Worm (Caenorhabditis elegans) whole organism, midembryonic: Measurements from ENCODE around the gene gtf-2F1.

Experiments
- med-1 ChIP-seq: sonication (generic microtip); optimal IDR thresholded peaks from 2 replicates; lab custom pipeline; 2017; ENCODE audit warnings: missing genetic modification characterization, mild to moderate bottlenecking, missing compliant biosample characterization, antibody characterized with exemption, missing genetic modification reagents; ENCODE audit not compliant: insufficient read depth
- ztf-23 ChIP-seq: fragments of 200-800 bp; sonication (Bioruptor generic); IDR thresholded peaks from 2 replicates; pipeline ENCODE4 v1.3.6; 2022; ENCODE audit warnings: missing genetic modification reagents, missing genetic modification characterization, missing compliant biosample characterization

- TF ChIP-seq med-1 (GFP tag; lab: Kevin White, UChicago) (no peak), ztf-23 (GFP tag; lab: Robert Waterston, UW) (no peak)
Measured at ce11 chrII:4294801-4295200, 6.6 kb upstream of the gtf-2F1 start, which contains the start of gene rml-4.
